Fruit fly (Drosophila melanogaster) whole organism, prepupa: ENCODE results near the gene CG1737.

ENCODE experiments used
- CG11902 ChIP-seq: fragments of 200-800 bp; sonication (Bioruptor generic); optimal IDR thresholded peaks from 3 replicates; lab custom pipeline; 2016; ENCODE audit warnings: missing biosample characterization, missing genetic modification characterization
- CG15336 ChIP-seq: fragments of 200-800 bp; sonication (Bioruptor generic); IDR thresholded peaks from 2 replicates; pipeline ENCODE4 v1.3.6; 2022; ENCODE audit warnings: missing biosample characterization, missing genetic modification characterization
- CG1621 ChIP-seq: fragments of 200-800 bp; sonication (Bioruptor generic); optimal IDR thresholded peaks from 3 replicates; lab custom pipeline; 2018; ENCODE audit warnings: missing biosample characterization, mild to moderate bottlenecking, missing genetic modification characterization
- CG3032 ChIP-seq: fragments of 200-800 bp; optimal IDR thresholded peaks from 2 replicates; lab custom pipeline; 2019; ENCODE audit warnings: missing biosample characterization, mild to moderate bottlenecking, missing genetic modification characterization, moderate library complexity
- CG34406 ChIP-seq: fragments of 200-800 bp; sonication (Bioruptor generic); optimal IDR thresholded peaks from 3 replicates; lab custom pipeline; 2016; ENCODE audit warnings: missing biosample characterization, missing genetic modification characterization
- CG3919 ChIP-seq: fragments of 200-800 bp; sonication (Bioruptor generic); optimal IDR thresholded peaks from 3 replicates; lab custom pipeline; 2016; ENCODE audit warnings: missing biosample characterization, missing genetic modification characterization
- CG6163 ChIP-seq: fragments of 200-800 bp; sonication (Bioruptor generic); IDR thresholded peaks from 3 replicates; pipeline ENCODE4 v1.3.6; 2022; ENCODE audit warnings: missing biosample characterization, missing genetic modification characterization
- CG6792 ChIP-seq: fragments of 200-800 bp; sonication (Bioruptor generic); optimal IDR thresholded peaks from 3 replicates; lab custom pipeline; 2016; ENCODE audit warnings: missing biosample characterization, missing genetic modification characterization
- CG6808 ChIP-seq: fragments of 200-800 bp; sonication (Bioruptor generic); optimal IDR thresholded peaks from 3 replicates; lab custom pipeline; 2017; ENCODE audit warnings: missing biosample characterization, missing genetic modification characterization, mild to moderate bottlenecking, moderate library complexity, missing genetic modification reagents
- CG6854 ChIP-seq: fragments of 200-800 bp; sonication (Bioruptor generic); optimal IDR thresholded peaks from 2 replicates; lab custom pipeline; 2017; ENCODE audit warnings: missing biosample characterization, mild to moderate bottlenecking, missing genetic modification characterization
- CG8632 ChIP-seq: fragments of 200-800 bp; sonication (Bioruptor generic); optimal IDR thresholded peaks from 3 replicates; lab custom pipeline; 2016; ENCODE audit warnings: missing biosample characterization, missing genetic modification characterization
- Eip75B ChIP-seq: fragments of 200-800 bp; sonication (Bioruptor generic); optimal IDR thresholded peaks from 3 replicates; lab custom pipeline; 2016; ENCODE audit warnings: missing biosample characterization, missing genetic modification characterization
- Eip78C ChIP-seq: fragments of 200-800 bp; sonication (Bioruptor generic); peaks from one replicate; lab custom pipeline; 2016; ENCODE audit warnings: missing biosample characterization, missing genetic modification characterization
- Ets96B ChIP-seq: fragments of 200-800 bp; optimal IDR thresholded peaks from 2 replicates; lab custom pipeline; 2019; ENCODE audit warnings: missing biosample characterization, mild to moderate bottlenecking, missing genetic modification characterization, moderate library complexity
- Gug ChIP-seq: fragments of 200-800 bp; sonication (Bioruptor generic); IDR thresholded peaks from 2 replicates; pipeline ENCODE4 v1.3.6; 2022; ENCODE audit warnings: missing biosample characterization, missing genetic modification characterization
- Hr39 ChIP-seq: fragments of 200-800 bp; sonication (Bioruptor generic); optimal IDR thresholded peaks from 2 replicates; lab custom pipeline; 2016; ENCODE audit warnings: missing biosample characterization, missing genetic modification characterization
- Hr4 ChIP-seq: fragments of 200-800 bp; sonication (Bioruptor generic); optimal IDR thresholded peaks from 3 replicates; lab custom pipeline; 2016; ENCODE audit warnings: missing biosample characterization, missing genetic modification characterization
- Lpt ChIP-seq: fragments of 200-800 bp; sonication (Bioruptor generic); optimal IDR thresholded peaks from 3 replicates; lab custom pipeline; 2016; ENCODE audit warnings: missing biosample characterization, missing genetic modification characterization
- OdsH ChIP-seq: fragments of 200-800 bp; sonication (Bioruptor generic); optimal IDR thresholded peaks from 3 replicates; lab custom pipeline; 2016; ENCODE audit warnings: missing biosample characterization, missing genetic modification characterization
- achi ChIP-seq: fragments of 200-800 bp; sonication (Bioruptor generic); optimal IDR thresholded peaks from 3 replicates; lab custom pipeline; 2016; ENCODE audit warnings: missing biosample characterization, missing genetic modification characterization
- eg ChIP-seq: fragments of 200-800 bp; sonication (Bioruptor generic); IDR thresholded peaks from 3 replicates; pipeline ENCODE4 v1.3.6; 2022; ENCODE audit warnings: missing biosample characterization, missing genetic modification characterization
- esn ChIP-seq: fragments of 200-800 bp; sonication (Bioruptor generic); optimal IDR thresholded peaks from 2 replicates; lab custom pipeline; 2016; ENCODE audit warnings: missing biosample characterization, mild to moderate bottlenecking, missing genetic modification characterization, moderate library complexity
- fd85E ChIP-seq: fragments of 200-800 bp; sonication (Bioruptor generic); optimal IDR thresholded peaks from 3 replicates; lab custom pipeline; 2016; ENCODE audit warnings: missing biosample characterization, missing genetic modification characterization
- fkh ChIP-seq: fragments of 200-800 bp; sonication (Bioruptor generic); optimal IDR thresholded peaks from 3 replicates; lab custom pipeline; 2017; ENCODE audit warnings: missing biosample characterization, mild to moderate bottlenecking, missing genetic modification characterization, moderate library complexity
- lz ChIP-seq: fragments of 200-800 bp; sonication (Bioruptor generic); optimal IDR thresholded peaks from 3 replicates; lab custom pipeline; 2016; ENCODE audit warnings: missing biosample characterization, missing genetic modification characterization
- net ChIP-seq: fragments of 200-800 bp; sonication (Bioruptor generic); optimal IDR thresholded peaks from 3 replicates; lab custom pipeline; 2016; ENCODE audit warnings: missing biosample characterization, missing genetic modification characterization
- pdm3 ChIP-seq: fragments of 200-800 bp; sonication (Bioruptor generic); optimal IDR thresholded peaks from 3 replicates; lab custom pipeline; 2016; ENCODE audit warnings: missing biosample characterization, missing genetic modification characterization
- salr ChIP-seq, 2 experiments: fragments of 200-800 bp; sonication (Bioruptor generic); optimal IDR thresholded peaks; 3 replicates each; lab custom pipeline; 2016 to 2018; ENCODE audit warnings: missing biosample characterization in 2 of 2, missing genetic modification characterization in 2 of 2, mild to moderate bottlenecking in 1 of 2
- spab ChIP-seq: fragments of 200-800 bp; sonication (Bioruptor generic); optimal IDR thresholded peaks from 2 replicates; lab custom pipeline; 2017; ENCODE audit warnings: missing biosample characterization, mild to moderate bottlenecking, missing genetic modification characterization, missing genetic modification reagents
- ss ChIP-seq, 2 experiments: fragments of 200-800 bp; sonication (Bioruptor generic); optimal IDR thresholded peaks; 2 replicates in 1 of 2; 3 replicates in 1 of 2; lab custom pipeline; 2017 to 2018; ENCODE audit warnings: mild to moderate bottlenecking in 2 of 2, missing biosample characterization in 2 of 2, missing genetic modification characterization in 2 of 2, moderate library complexity in 1 of 2
- svp ChIP-seq: fragments of 200-800 bp; sonication (Bioruptor generic); peaks from one replicate; lab custom pipeline; 2016; ENCODE audit warnings: missing biosample characterization, missing genetic modification characterization

Gene CG1737

DNA sequence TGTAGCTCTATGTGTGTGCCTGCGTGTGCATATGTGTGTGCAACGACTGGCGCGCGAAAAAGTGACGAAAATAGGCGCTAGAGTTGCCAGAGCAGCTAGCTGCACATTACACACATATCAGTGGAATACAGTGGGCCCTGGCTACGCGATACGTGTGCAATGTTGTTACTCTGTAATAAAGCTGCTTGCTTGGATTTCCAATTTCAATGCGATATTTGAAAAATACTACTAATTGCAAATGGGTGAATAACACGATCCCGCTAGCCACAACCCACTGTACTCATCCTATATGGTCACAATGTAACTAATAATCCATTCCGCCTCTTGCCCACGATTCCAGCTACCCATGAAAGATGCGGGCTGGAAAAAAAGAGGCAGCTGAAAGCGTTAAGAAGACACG lies 943 bp downstream of the CG1737 start (continued):
- TF ChIP-seq Ets96B (tag; lab: Kevin White, UChicago) (peak; percentile 91), Eip75B (GFP tag; lab: Kevin White, UChicago) (peak; percentile 92), CG3919 (GFP tag; lab: Kevin White, UChicago) (peak; percentile 96), Gug (GFP tag; lab: Robert Waterston, UW) (peak; percentile 96), CG6854 (peak; percentile 80), Lpt (GFP tag; lab: Kevin White, UChicago) (peak; percentile 95), CG15336 (GFP tag; lab: Robert Waterston, UW) (peak; percentile 98), salr (GFP tag; optimal IDR thresholded peaks at IDR 0.05; lab: Kevin White, UChicago) (peak; percentile 88 to 94)

dm6 chrX:11355708-11356174 lies 5.3 kb downstream of the CG1737 start, which contains the start of gene dsh:
dsh (plus strand) TSS chrX:11355881.
- TF ChIP-seq net (GFP tag; lab: Kevin White, UChicago) = no peak
- peak; percentile 72 for TF ChIP-seq svp (GFP tag; lab: Kevin White, UChicago)
- TF ChIP-seq Eip78C = peak; percentile 58
- peak; percentile 26 for TF ChIP-seq CG6808
- TF ChIP-seq Ets96B (tag; lab: Kevin White, UChicago) = no peak
- peak; percentile 31 to 59 for TF ChIP-seq ss (GFP tag; optimal IDR thresholded peaks at IDR 0.05; lab: Kevin White, UChicago)

dm6 chrX:11356648-11357047 lies 6.2 kb downstream of the CG1737 start:
- TF ChIP-seq OdsH (GFP tag; lab: Kevin White, UChicago) = no peak
- TF ChIP-seq Hr39 = no peak
- TF ChIP-seq ss (GFP tag; optimal IDR thresholded peaks at IDR 0.05; lab: Kevin White, UChicago) = no peak
- no peak for TF ChIP-seq CG6792 (GFP tag; lab: Kevin White, UChicago)
- TF ChIP-seq CG34406 (GFP tag; lab: Kevin White, UChicago) = no peak
- no peak for TF ChIP-seq CG15336 (GFP tag; lab: Robert Waterston, UW)
- TF ChIP-seq CG11902 (GFP tag; lab: Kevin White, UChicago) = no peak
- TF ChIP-seq CG8632 (GFP tag; lab: Kevin White, UChicago) = no peak
- no peak for TF ChIP-seq CG3919 (GFP tag; lab: Kevin White, UChicago)
- TF ChIP-seq lz = no peak
- no peak for TF ChIP-seq Hr4 (GFP tag; lab: Kevin White, UChicago)
- no peak for TF ChIP-seq fkh (GFP tag; lab: Kevin White, UChicago)
- TF ChIP-seq pdm3 = no peak
- TF ChIP-seq CG3032 (tag; lab: Kevin White, UChicago) = no peak
- no peak for TF ChIP-seq CG6854
- TF ChIP-seq eg (GFP tag; lab: Robert Waterston, UW) = no peak
- no peak for TF ChIP-seq spab (GFP tag; lab: Kevin White, UChicago)
- no peak for TF ChIP-seq esn (GFP tag; lab: Kevin White, UChicago)
- no peak for TF ChIP-seq Eip75B (GFP tag; lab: Kevin White, UChicago)

DNA sequence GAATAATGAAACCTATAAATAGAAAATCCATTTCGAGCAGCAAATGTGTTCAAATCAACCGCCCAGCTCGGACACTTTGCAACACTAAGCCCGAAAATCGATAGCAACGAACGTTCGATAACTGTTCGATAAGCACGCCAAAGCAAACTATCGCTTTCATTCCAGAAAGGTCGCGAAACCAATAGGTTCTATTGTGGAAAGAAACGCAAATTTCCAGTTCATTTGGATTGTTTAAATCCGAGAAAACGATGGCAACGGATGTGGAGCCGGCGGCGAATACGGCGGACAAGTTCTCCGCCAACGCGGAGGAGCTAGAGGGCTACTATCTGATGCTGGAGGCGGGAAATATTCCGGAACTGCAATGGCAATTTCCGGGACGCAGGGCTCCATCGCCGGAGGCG lies 8.7 kb downstream of the CG1737 start, which contains the start of gene Pa1:
Gene Pa1, plus strand, starts transcription at position 156 of the 401 bp plus-strand sequence.
- TF ChIP-seq CG6808 (no peak), CG1621 (tag; lab: Kevin White, UChicago) (peak; percentile 49), esn (GFP tag; lab: Kevin White, UChicago) (peak; percentile 7)
- TF ChIP-seq, all 60 proteins: peak for 2

dm6 chrX:11367783-11368509 lies 17.5 kb downstream of the CG1737 start, which contains the start of the genes hop and Tim8:
hop (minus strand) TSS chrX:11368098.
Tim8 (plus strand) TSS chrX:11368445.
- TF ChIP-seq achi (GFP tag; lab: Kevin White, UChicago) (peak; percentile 66), fd85E (GFP tag; lab: Kevin White, UChicago) (no peak), Eip78C (peak; percentile 8), CG6163 (no peak), fkh (GFP tag; lab: Kevin White, UChicago) (peak; percentile 76)
